Worm (Caenorhabditis elegans): ENCODE measurements around the gene C25F9.4.

- no peak for TF ChIP-seq pha-4 (tag; optimal IDR thresholded peaks at IDR 0.05)
- no peak for TF ChIP-seq nhr-2 (tag; optimal IDR thresholded peaks at IDR 0.05)
- no peak for TF ChIP-seq unc-62 (GFP tag; optimal IDR thresholded peaks at IDR 0.05)
- TF ChIP-seq mab-5 (tag; optimal IDR thresholded peaks at IDR 0.05) = no peak
- TF ChIP-seq blmp-1 (tag; optimal IDR thresholded peaks at IDR 0.05) = no peak
- TF ChIP-seq unc-39 (tag; optimal IDR thresholded peaks at IDR 0.05) = no peak
- TF ChIP-seq lin-32 (GFP tag; optimal IDR thresholded peaks at IDR 0.05) = no peak
- no peak for TF ChIP-seq mls-2 (tag; optimal IDR thresholded peaks at IDR 0.05)
- TF ChIP-seq elt-3 (tag; optimal IDR thresholded peaks at IDR 0.05) = no peak
- no peak for TF ChIP-seq hlh-1 (tag; optimal IDR thresholded peaks at IDR 0.05)
- no peak for TF ChIP-seq snpc-4 (tag; optimal IDR thresholded peaks at IDR 0.05)
- no peak for TF ChIP-seq nhr-76 (tag; optimal IDR thresholded peaks at IDR 0.05)
These were observed 5.7 kb downstream of the C25F9.4 start, which contains the start of gene C25F9.5 for ce11 chrV:19410663-19411062.
